Worm (Caenorhabditis elegans): ENCODE data around the gene H13N06.2.
A peak's percentile ranks its signal among the peaks of the same experiment; 100 is the strongest.

H13N06.2 gene

ce11 chrX:15465050-15465449 is 22.9 kb upstream of the H13N06.2 start:
- TF ChIP-seq nhr-6 (tag; optimal IDR thresholded peaks at IDR 0.05) (no peak), blmp-1 (tag; optimal IDR thresholded peaks at IDR 0.05; ENCODE audit: insufficient read depth) (no peak), zag-1 (tag; optimal IDR thresholded peaks at IDR 0.05) (no peak), crh-2 (tag; optimal IDR thresholded peaks at IDR 0.05) (no peak), skn-1 (tag; optimal IDR thresholded peaks at IDR 0.05) (no peak), nhr-21 (tag; optimal IDR thresholded peaks at IDR 0.05) (no peak), C34F6.9 (tag; optimal IDR thresholded peaks at IDR 0.05) (no peak), F13H6.1 (tag; optimal IDR thresholded peaks at IDR 0.05) (no peak), sma-9 (GFP tag; optimal IDR thresholded peaks at IDR 0.05) (no peak), sma-9 (tag; optimal IDR thresholded peaks at IDR 0.05) (no peak), ztf-1 (GFP tag; conservative IDR thresholded peaks at IDR 0.05) (no peak), nhr-11 (tag; optimal IDR thresholded peaks at IDR 0.05) (no peak), R02D3.7 (tag; optimal IDR thresholded peaks at IDR 0.05) (no peak), ceh-82 (tag; optimal IDR thresholded peaks at IDR 0.05) (no peak), ZK546.5 (tag; optimal IDR thresholded peaks at IDR 0.05) (no peak), ztf-4 (tag; optimal IDR thresholded peaks at IDR 0.05) (no peak), mbf-1 (tag; optimal IDR thresholded peaks at IDR 0.05) (no peak), lsy-2 (tag; optimal IDR thresholded peaks at IDR 0.05) (no peak), lin-13 (GFP tag; optimal IDR thresholded peaks at IDR 0.05) (no peak), nhr-129 (tag; optimal IDR thresholded peaks at IDR 0.05) (no peak)

ce11 chrX:15466032-15466431 is 21.9 kb upstream of the H13N06.2 start, which contains the start of gene sprr-1:
Gene sprr-1, plus strand, starts transcription at chrX:15466300.
- TF ChIP-seq R02D3.7 (tag; optimal IDR thresholded peaks at IDR 0.05) (no peak), fos-1 (tag; optimal IDR thresholded peaks at IDR 0.05) (no peak), crh-2 (tag; optimal IDR thresholded peaks at IDR 0.05) (no peak), nhr-23 (tag; optimal IDR thresholded peaks at IDR 0.05) (no peak), ZK546.5 (tag; optimal IDR thresholded peaks at IDR 0.05) (no peak), sma-3 (GFP tag; optimal IDR thresholded peaks at IDR 0.05) (no peak), lin-11 (tag; optimal IDR thresholded peaks at IDR 0.05) (no peak), ztf-1 (GFP tag; conservative IDR thresholded peaks at IDR 0.05) (no peak), mab-5 (tag; optimal IDR thresholded peaks at IDR 0.05) (no peak), egl-27 (tag; optimal IDR thresholded peaks at IDR 0.05) (no peak), nhr-77 (tag; optimal IDR thresholded peaks at IDR 0.05) (no peak), nhr-25 (tag; optimal IDR thresholded peaks at IDR 0.05) (no peak), nhr-10 (tag; optimal IDR thresholded peaks at IDR 0.05) (no peak), nhr-21 (tag; optimal IDR thresholded peaks at IDR 0.05) (no peak), skn-1 (tag; optimal IDR thresholded peaks at IDR 0.05) (no peak), nhr-11 (tag; optimal IDR thresholded peaks at IDR 0.05) (no peak), elt-1 (tag; optimal IDR thresholded peaks at IDR 0.05) (no peak), unc-55 (GFP tag; optimal IDR thresholded peaks at IDR 0.05) (no peak), ceh-16 (tag; optimal IDR thresholded peaks at IDR 0.05) (no peak), blmp-1 (tag; optimal IDR thresholded peaks at IDR 0.05; ENCODE audit: insufficient read depth) (no peak)

ce11 chrX:15468657-15469056 is 19.2 kb upstream of the H13N06.2 start:
- peak; percentile 24 for TF ChIP-seq snpc-4 (tag; optimal IDR thresholded peaks at IDR 0.05)
- no peak for TF ChIP-seq lin-39 (tag; optimal IDR thresholded peaks at IDR 0.05)

ce11 chrX:15469957-15470548 is 17.9 kb upstream of the H13N06.2 start:
- peak; percentile 76 for TF ChIP-seq egl-27 (tag; optimal IDR thresholded peaks at IDR 0.05)
- peak; percentile 86 for TF ChIP-seq sem-4 (tag; optimal IDR thresholded peaks at IDR 0.05)
- no peak for TF ChIP-seq lin-39 (tag; optimal IDR thresholded peaks at IDR 0.05)
- TF ChIP-seq elt-1 (tag; optimal IDR thresholded peaks at IDR 0.05), result peak; percentile 67

ce11 chrX:15477309-15477708 is 10.6 kb upstream of the H13N06.2 start, which contains the start of gene exc-1:
Gene exc-1, minus strand, starts transcription at chrX:15477409.
- TF ChIP-seq sma-3 (GFP tag; optimal IDR thresholded peaks at IDR 0.05) (no peak), aly-2 (tag; optimal IDR thresholded peaks at IDR 0.05) (no peak)
